Fruit fly (Drosophila melanogaster): ENCODE results near the gene CG1677.

The CG1677 gene

DNA sequence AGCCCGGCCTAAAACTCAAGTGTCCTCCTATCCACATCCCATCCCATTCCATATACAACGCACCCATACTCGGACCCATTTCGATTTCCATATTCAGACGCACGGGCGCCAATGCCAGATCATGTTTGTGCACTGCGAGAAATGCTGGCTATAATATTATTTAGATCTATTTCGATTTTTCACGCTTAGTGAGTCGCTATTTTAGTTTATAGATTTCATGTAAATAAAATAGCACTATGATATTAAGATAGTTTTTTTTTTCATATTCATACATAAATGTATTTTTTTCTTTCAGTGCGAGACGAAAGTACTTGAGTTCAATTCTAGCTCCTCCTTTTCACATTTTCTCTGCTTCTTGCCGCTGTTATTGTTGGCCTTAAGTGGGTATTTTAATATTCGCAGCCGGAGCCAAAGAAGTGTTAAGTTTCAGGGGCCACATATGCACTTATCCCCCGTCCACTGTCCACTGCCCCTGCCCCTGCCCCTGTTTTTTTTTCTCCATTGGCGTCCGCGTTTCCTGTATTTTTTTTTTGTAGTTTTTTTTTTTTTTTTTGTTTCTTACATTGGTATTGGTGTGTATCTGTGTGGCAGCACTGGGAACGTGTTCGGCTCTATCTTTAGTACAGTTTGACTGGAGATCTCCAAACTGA is 113.6 kb downstream of the CG1677 start (continued):
- TF ChIP-seq pdm3 (GFP tag; optimal IDR thresholded peaks at IDR 0.05) (peak; percentile 81), Smox (GFP tag; optimal IDR thresholded peaks at IDR 0.05) (peak; percentile 74), CG3032 (tag; optimal IDR thresholded peaks at IDR 0.05) (peak; percentile 76), Hr4 (GFP tag; optimal IDR thresholded peaks at IDR 0.05) (peak; percentile 65), CG11294 (GFP tag; IDR thresholded peaks at IDR 0.05) (0 out of 2 replicates have a peak, but pooled peaks have one; percentile 14), lz (GFP tag; optimal IDR thresholded peaks at IDR 0.05) (peak; percentile 68), CG8319 (GFP tag; optimal IDR thresholded peaks at IDR 0.05) (peak; percentile 51), CG15336 (GFP tag; IDR thresholded peaks at IDR 0.05) (peak; percentile 85), CG8119 (GFP tag; IDR thresholded peaks at IDR 0.05) (peak; percentile 82), svp (GFP tag) (peak; percentile 90), salr (GFP tag; optimal IDR thresholded peaks at IDR 0.05) (peak; percentile 54 to 79), Ets96B (tag; optimal IDR thresholded peaks at IDR 0.05) (peak; percentile 69), CG4318 (GFP tag; optimal IDR thresholded peaks at IDR 0.05) (peak; percentile 62), ss (GFP tag; optimal IDR thresholded peaks at IDR 0.05) (peak; percentile 86 to 88), CG6854 (GFP tag; optimal IDR thresholded peaks at IDR 0.05) (peak; percentile 39), fkh (GFP tag; optimal IDR thresholded peaks at IDR 0.05) (no peak), CG6163 (GFP tag; IDR thresholded peaks at IDR 0.05) (peak; percentile 81; the same call in 2 of the 3 replicates), CG6792 (GFP tag; optimal IDR thresholded peaks at IDR 0.05) (peak; percentile 75), dac (GFP tag; optimal IDR thresholded peaks at IDR 0.05) (peak; percentile 36), dsx (GFP tag; optimal IDR thresholded peaks at IDR 0.05; ENCODE audit: poor library complexity, severe bottlenecking) (peak; percentile 79)

dm6 chrX:7290811-7291515 is 114.6 kb downstream of the CG1677 start, which contains the start of gene unc-119:
TSS of gene unc-119 (minus strand) at chrX:7291298.
- peak; percentile 70 for TF ChIP-seq CG9139 (GFP tag; optimal IDR thresholded peaks at IDR 0.05)
- TF ChIP-seq CG6792 (GFP tag; optimal IDR thresholded peaks at IDR 0.05) = no peak
- TF ChIP-seq Eip93F (GFP tag; optimal IDR thresholded peaks at IDR 0.05) = no peak
- peak; percentile 86 for TF ChIP-seq ss (GFP tag; optimal IDR thresholded peaks at IDR 0.05)
- TF ChIP-seq CG16779 (tag; optimal IDR thresholded peaks at IDR 0.05) = peak; percentile 48
- peak; percentile 29 for TF ChIP-seq fd59A (GFP tag; optimal IDR thresholded peaks at IDR 0.05)
- TF ChIP-seq CG1621 (tag; optimal IDR thresholded peaks at IDR 0.05) = peak; percentile 52
- no peak for TF ChIP-seq CG31627 (GFP tag; optimal IDR thresholded peaks at IDR 0.05)
- no peak for TF ChIP-seq CG7368 (GFP tag; optimal IDR thresholded peaks at IDR 0.05)
- TF ChIP-seq CG8319 (GFP tag; optimal IDR thresholded peaks at IDR 0.05) = no peak
- peak; percentile 48 for TF ChIP-seq spab (GFP tag; optimal IDR thresholded peaks at IDR 0.05)
- peak; percentile 57 for TF ChIP-seq CG6854 (GFP tag; optimal IDR thresholded peaks at IDR 0.05)
- TF ChIP-seq vri (GFP tag; optimal IDR thresholded peaks at IDR 0.05) = no peak
- TF ChIP-seq Eip75B (GFP tag; optimal IDR thresholded peaks at IDR 0.05) = peak; percentile 17
- peak; percentile 3 for TF ChIP-seq pdm3 (GFP tag; optimal IDR thresholded peaks at IDR 0.05)
- TF ChIP-seq fkh (GFP tag; optimal IDR thresholded peaks at IDR 0.05) = no peak
- no peak for TF ChIP-seq Hr4 (GFP tag; optimal IDR thresholded peaks at IDR 0.05)
- TF ChIP-seq CG32006 (GFP tag; optimal IDR thresholded peaks at IDR 0.05) = no peak
- TF ChIP-seq CG6163 (GFP tag; IDR thresholded peaks at IDR 0.05) = peak; percentile 7; the same call in 1 of the 3 replicates
- TF ChIP-seq CG15336 (GFP tag; IDR thresholded peaks at IDR 0.05) = peak; percentile 25; the same call in 1 of the 2 replicates
- TF ChIP-seq CG6808 (GFP tag; optimal IDR thresholded peaks at IDR 0.05) = peak; percentile 79
- no peak for TF ChIP-seq OdsH (GFP tag; optimal IDR thresholded peaks at IDR 0.05)
- TF ChIP-seq Sox102F (GFP tag; optimal IDR thresholded peaks at IDR 0.05) = no peak
- TF ChIP-seq Sox15 (GFP tag; optimal IDR thresholded peaks at IDR 0.05) = no peak
- TF ChIP-seq CG11762 (GFP tag; optimal IDR thresholded peaks at IDR 0.05; ENCODE audit: insufficient read depth) = no peak
- no peak for TF ChIP-seq esn (GFP tag; optimal IDR thresholded peaks at IDR 0.05)
- no peak; the same call in 2 of the 3 replicates for TF ChIP-seq CG8119 (GFP tag; IDR thresholded peaks at IDR 0.05)
- 0 out of 3 replicates have a peak, but pooled peaks have one; percentile 20 for TF ChIP-seq eg (GFP tag; IDR thresholded peaks at IDR 0.05)
- no peak for TF ChIP-seq Hr39 (GFP tag; optimal IDR thresholded peaks at IDR 0.05)
- TF ChIP-seq dac (GFP tag; optimal IDR thresholded peaks at IDR 0.05) = no peak
- TF ChIP-seq CG4318 (GFP tag; optimal IDR thresholded peaks at IDR 0.05) = no peak
- no peak for TF ChIP-seq Hr38 (GFP tag; optimal IDR thresholded peaks at IDR 0.05)
- TF ChIP-seq CG3032 (tag; optimal IDR thresholded peaks at IDR 0.05) = peak; percentile 28
- no peak for TF ChIP-seq svp (GFP tag)
- no peak for TF ChIP-seq CG3919 (GFP tag; optimal IDR thresholded peaks at IDR 0.05)
- TF ChIP-seq topi (GFP tag; optimal IDR thresholded peaks at IDR 0.05) = no peak
- peak; percentile 46 for TF ChIP-seq Eip78C (GFP tag)
- TF ChIP-seq CG11902 (GFP tag; optimal IDR thresholded peaks at IDR 0.05) = no peak
- no peak for TF ChIP-seq Ets21C (GFP tag; optimal IDR thresholded peaks at IDR 0.05)

All from whole organism, prepupa.